Worm (Caenorhabditis elegans) whole organism, mixed stage, embryonic: ENCODE measurements around the gene Y49F6B.14.
A peak's percentile ranks its signal among the peaks of the same experiment; 100 is the strongest.

ENCODE experiments used
- M03D4.4 ChIP-seq: sonication (generic microtip); optimal IDR thresholded peaks from 2 replicates; lab custom pipeline; 2017; ENCODE audit warnings: mild to moderate bottlenecking, missing genetic modification characterization, missing compliant biosample characterization
- bed-3 ChIP-seq: fragments of 200-800 bp; sonication (Bioruptor generic); optimal IDR thresholded peaks from 3 replicates; lab custom pipeline; 2018; ENCODE audit warnings: mild to moderate bottlenecking, missing genetic modification characterization, moderate library complexity, missing compliant biosample characterization
- blmp-1 ChIP-seq: fragments of 150-350 bp; optimal IDR thresholded peaks from 2 replicates; lab custom pipeline; 2014; ENCODE audit warnings: missing biosample characterization, missing genetic modification characterization
- ceh-39 ChIP-seq: fragments of 150-350 bp; optimal IDR thresholded peaks from 2 replicates; lab custom pipeline; 2014; ENCODE audit warnings: missing biosample characterization, missing genetic modification characterization
- ceh-43 ChIP-seq: fragments of 200-800 bp; sonication (Bioruptor generic); optimal IDR thresholded peaks from 2 replicates; lab custom pipeline; 2018; ENCODE audit warnings: mild to moderate bottlenecking, missing genetic modification characterization, moderate library complexity, missing compliant biosample characterization
- ceh-83 ChIP-seq: fragments of 200-800 bp; sonication (Bioruptor generic); optimal IDR thresholded peaks from 2 replicates; lab custom pipeline; 2018; ENCODE audit warnings: mild to moderate bottlenecking, missing genetic modification characterization, missing compliant biosample characterization
- ces-1 ChIP-seq: fragments of 150-350 bp; optimal IDR thresholded peaks from 2 replicates; lab custom pipeline; 2014; ENCODE audit warnings: missing biosample characterization, missing genetic modification reagents, missing genetic modification characterization
- cnd-1 ChIP-seq: fragments of 200-800 bp; sonication (Bioruptor generic); optimal IDR thresholded peaks from 2 replicates; lab custom pipeline; 2018; ENCODE audit warnings: mild to moderate bottlenecking, missing genetic modification characterization, missing compliant biosample characterization
- drap-1 ChIP-seq: fragments of 200-800 bp; sonication (Bioruptor generic); optimal IDR thresholded peaks from 3 replicates; lab custom pipeline; 2018; ENCODE audit warnings: mild to moderate bottlenecking, missing genetic modification characterization, missing compliant biosample characterization
- elt-1 ChIP-seq: sonication (generic microtip); optimal IDR thresholded peaks from 2 replicates; lab custom pipeline; 2017; ENCODE audit warnings: missing genetic modification characterization, mild to moderate bottlenecking, missing compliant biosample characterization, antibody characterized with exemption, moderate library complexity, borderline replicate concordance; ENCODE audit not compliant: insufficient read depth
- elt-3 ChIP-seq: fragments of 150-350 bp; optimal IDR thresholded peaks from 2 replicates; lab custom pipeline; 2014; ENCODE audit warnings: missing biosample characterization, missing genetic modification characterization
- flh-1 ChIP-seq: fragments of 200-800 bp; sonication (Bioruptor generic); optimal IDR thresholded peaks from 2 replicates; lab custom pipeline; 2018; ENCODE audit warnings: mild to moderate bottlenecking, missing genetic modification characterization, moderate library complexity, missing compliant biosample characterization
- ham-2 ChIP-seq: fragments of 200-800 bp; sonication (Bioruptor generic); optimal IDR thresholded peaks from 2 replicates; lab custom pipeline; 2018; ENCODE audit warnings: mild to moderate bottlenecking, missing genetic modification characterization, missing compliant biosample characterization
- hlh-1 ChIP-seq: fragments of 150-350 bp; optimal IDR thresholded peaks from 2 replicates; lab custom pipeline; 2014; ENCODE audit warnings: missing biosample characterization, missing genetic modification reagents, missing genetic modification characterization
- lin-13 ChIP-seq: fragments of 150-350 bp; optimal IDR thresholded peaks from 2 replicates; lab custom pipeline; 2014; ENCODE audit warnings: missing biosample characterization, missing genetic modification characterization
- lin-32 ChIP-seq: fragments of 200-800 bp; sonication (Bioruptor generic); optimal IDR thresholded peaks from 2 replicates; lab custom pipeline; 2018; ENCODE audit warnings: mild to moderate bottlenecking, missing genetic modification characterization, missing compliant biosample characterization
- lsy-2 ChIP-seq: fragments of 150-350 bp; optimal IDR thresholded peaks from 2 replicates; lab custom pipeline; 2014; ENCODE audit warnings: missing biosample characterization, missing genetic modification characterization
- mab-5 ChIP-seq: fragments of 150-350 bp; optimal IDR thresholded peaks from 2 replicates; lab custom pipeline; 2014; ENCODE audit warnings: missing biosample characterization, missing genetic modification characterization
- mep-1 ChIP-seq: fragments of 150-350 bp; optimal IDR thresholded peaks from 2 replicates; lab custom pipeline; 2017; ENCODE audit warnings: missing biosample characterization, missing genetic modification reagents, missing genetic modification characterization, inconsistent platforms
- mls-2 ChIP-seq: sonication (generic microtip); optimal IDR thresholded peaks from 2 replicates; lab custom pipeline; 2016; ENCODE audit warnings: mild to moderate bottlenecking, missing genetic modification characterization, moderate library complexity, missing compliant biosample characterization
- nhr-12 ChIP-seq: fragments of 150-350 bp; optimal IDR thresholded peaks from 2 replicates; lab custom pipeline; 2014; ENCODE audit warnings: missing biosample characterization, missing genetic modification characterization
- nhr-2 ChIP-seq: fragments of 150-350 bp; optimal IDR thresholded peaks from 2 replicates; lab custom pipeline; 2014; ENCODE audit warnings: missing biosample characterization, missing genetic modification characterization
- nhr-237 ChIP-seq: fragments of 150-350 bp; optimal IDR thresholded peaks from 2 replicates; lab custom pipeline; 2014; ENCODE audit warnings: missing biosample characterization, missing genetic modification characterization
- pha-4 ChIP-seq: fragments of 150-350 bp; optimal IDR thresholded peaks from 2 replicates; lab custom pipeline; 2018; ENCODE audit warnings: missing biosample characterization, missing genetic modification reagents, missing genetic modification characterization
- sem-2 ChIP-seq: fragments of 200-800 bp; sonication (Bioruptor generic); optimal IDR thresholded peaks from 2 replicates; lab custom pipeline; 2018; ENCODE audit warnings: mild to moderate bottlenecking, missing genetic modification characterization, missing compliant biosample characterization
- snpc-4 ChIP-seq: fragments of 150-350 bp; optimal IDR thresholded peaks from 2 replicates; lab custom pipeline; 2014; ENCODE audit warnings: missing biosample characterization, missing genetic modification characterization
- sptf-1 ChIP-seq: sonication (generic microtip); optimal IDR thresholded peaks from 2 replicates; lab custom pipeline; 2017; ENCODE audit warnings: mild to moderate bottlenecking, missing genetic modification characterization, moderate library complexity, missing compliant biosample characterization
- tbx-8 ChIP-seq: fragments of 200-800 bp; sonication (Bioruptor generic); optimal IDR thresholded peaks from 2 replicates; lab custom pipeline; 2018; ENCODE audit warnings: mild to moderate bottlenecking, missing genetic modification characterization, moderate library complexity, missing compliant biosample characterization
- unc-120 ChIP-seq: sonication (generic microtip); optimal IDR thresholded peaks from 2 replicates; lab custom pipeline; 2017; ENCODE audit warnings: missing genetic modification characterization, missing compliant biosample characterization; ENCODE audit not compliant: poor library complexity, severe bottlenecking
- unc-39 ChIP-seq: fragments of 150-350 bp; optimal IDR thresholded peaks from 2 replicates; lab custom pipeline; 2014; ENCODE audit warnings: missing biosample characterization, missing genetic modification characterization
- unc-62 ChIP-seq: fragments of 150-350 bp; optimal IDR thresholded peaks from 2 replicates; lab custom pipeline; 2014; ENCODE audit warnings: missing biosample characterization, missing genetic modification reagents, missing genetic modification characterization
- zip-8 ChIP-seq: fragments of 150-350 bp; optimal IDR thresholded peaks from 2 replicates; lab custom pipeline; 2014; ENCODE audit warnings: missing biosample characterization, missing genetic modification characterization
- ztf-11 ChIP-seq: fragments of 150-350 bp; optimal IDR thresholded peaks from 2 replicates; lab custom pipeline; 2014; ENCODE audit warnings: missing biosample characterization, missing genetic modification characterization

The Y49F6B.14 gene

DNA sequence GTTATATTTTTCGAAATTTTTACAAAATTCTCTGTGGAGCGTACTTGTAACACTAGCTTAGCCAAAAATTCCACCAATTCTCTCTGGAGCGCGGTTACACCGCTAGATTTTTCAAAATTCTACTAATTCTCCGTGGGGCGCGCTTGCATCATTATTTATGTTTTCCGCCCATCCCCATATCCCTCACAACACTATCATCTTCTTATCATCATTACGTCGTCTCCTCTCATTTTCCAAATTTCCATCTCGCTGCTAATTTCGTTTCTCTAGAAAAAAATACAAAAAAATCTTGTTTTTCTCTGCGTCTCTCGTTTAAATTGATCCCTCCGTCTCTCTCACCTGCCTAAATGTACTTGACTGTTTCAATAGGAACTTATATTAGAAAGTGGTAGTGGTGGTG lies 40.0 kb upstream of the Y49F6B.14 start:
- TF ChIP-seq nhr-2 = no peak
- TF ChIP-seq mab-5 (tag; lab: Kevin White, UChicago) = no peak
- no peak for TF ChIP-seq lin-32
- no peak for TF ChIP-seq nhr-237 (tag; lab: Kevin White, UChicago)
- no peak for TF ChIP-seq sptf-1
- TF ChIP-seq lin-13 = no peak
- TF ChIP-seq unc-120 (tag; lab: Kevin White, UChicago) = no peak
- no peak for TF ChIP-seq elt-1
- TF ChIP-seq ces-1 (GFP tag; lab: Kevin White, UChicago) = no peak
- no peak for TF ChIP-seq ham-2 (GFP tag; lab: Kevin White, UChicago)
- no peak for TF ChIP-seq lsy-2 (tag; lab: Kevin White, UChicago)
- TF ChIP-seq ztf-11 (tag; lab: Kevin White, UChicago) = no peak
- TF ChIP-seq mls-2 (tag; lab: Kevin White, UChicago) = no peak
- TF ChIP-seq unc-62 (GFP tag; lab: Kevin White, UChicago) = no peak
- no peak for TF ChIP-seq blmp-1 (tag; lab: Kevin White, UChicago)
- TF ChIP-seq nhr-12 (tag; lab: Kevin White, UChicago) = no peak
- TF ChIP-seq cnd-1 = no peak
- TF ChIP-seq ceh-39 (tag; lab: Kevin White, UChicago) = no peak
- TF ChIP-seq mep-1 = no peak
- no peak for TF ChIP-seq M03D4.4 (tag; lab: Kevin White, UChicago)

- TF ChIP-seq ceh-83 (no peak), hlh-1 (tag; lab: Kevin White, UChicago) (no peak), unc-120 (tag; lab: Kevin White, UChicago) (no peak), lsy-2 (tag; lab: Kevin White, UChicago) (no peak), ztf-11 (tag; lab: Kevin White, UChicago) (no peak), lin-13 (no peak), nhr-2 (no peak), ceh-39 (tag; lab: Kevin White, UChicago) (no peak), pha-4 (tag; lab: Kevin White, UChicago) (no peak), unc-39 (tag; lab: Kevin White, UChicago) (no peak), mab-5 (tag; lab: Kevin White, UChicago) (no peak)
These were observed 39.4 kb upstream of the Y49F6B.14 start for ce11 chrII:3554673-3555072.

- no peak for TF ChIP-seq zip-8
- no peak for TF ChIP-seq snpc-4 (tag; lab: Kevin White, UChicago)
- no peak for TF ChIP-seq unc-62 (GFP tag; lab: Kevin White, UChicago)
- peak; percentile 75 for TF ChIP-seq ces-1 (GFP tag; lab: Kevin White, UChicago)
- no peak for TF ChIP-seq blmp-1 (tag; lab: Kevin White, UChicago)
- TF ChIP-seq pha-4 (tag; lab: Kevin White, UChicago) = no peak
- TF ChIP-seq mls-2 (tag; lab: Kevin White, UChicago) = no peak
- TF ChIP-seq lin-13 = no peak
- no peak for TF ChIP-seq flh-1 (GFP tag; lab: Kevin White, UChicago)
- peak; percentile 14 for TF ChIP-seq mep-1
- peak; percentile 29 for TF ChIP-seq lsy-2 (tag; lab: Kevin White, UChicago)
- no peak for TF ChIP-seq bed-3 (GFP tag; lab: Kevin White, UChicago)
- TF ChIP-seq ceh-83 = no peak
- peak; percentile 17 for TF ChIP-seq ceh-43 (GFP tag; lab: Kevin White, UChicago)
- no peak for TF ChIP-seq nhr-12 (tag; lab: Kevin White, UChicago)
- TF ChIP-seq ztf-11 (tag; lab: Kevin White, UChicago) = no peak
- TF ChIP-seq M03D4.4 (tag; lab: Kevin White, UChicago) = no peak
- TF ChIP-seq lin-32 = no peak
- no peak for TF ChIP-seq nhr-2
- TF ChIP-seq unc-39 (tag; lab: Kevin White, UChicago) = no peak
- peak; percentile 5 for TF ChIP-seq nhr-237 (tag; lab: Kevin White, UChicago)
- TF ChIP-seq tbx-8 (GFP tag; lab: Kevin White, UChicago) = no peak
- no peak for TF ChIP-seq mab-5 (tag; lab: Kevin White, UChicago)
- TF ChIP-seq cnd-1 = no peak
- no peak for TF ChIP-seq sem-2 (GFP tag; lab: Kevin White, UChicago)
- TF ChIP-seq elt-3 (tag; lab: Kevin White, UChicago) = no peak
- TF ChIP-seq sptf-1 = no peak
- no peak for TF ChIP-seq unc-120 (tag; lab: Kevin White, UChicago)
- no peak for TF ChIP-seq drap-1 (GFP tag; lab: Kevin White, UChicago)
- no peak for TF ChIP-seq hlh-1 (tag; lab: Kevin White, UChicago)
- TF ChIP-seq ham-2 (GFP tag; lab: Kevin White, UChicago) = no peak
These were observed 38.2 kb upstream of the Y49F6B.14 start, which contains the start of gene dnc-3 for ce11 chrII:3553453-3553852. TSS of gene dnc-3 (plus strand) at chrII:3553724.
